Worm (Caenorhabditis elegans) whole organism, L4 larva: ENCODE data around the gene R01B10.3.

Experiments
- D1046.2 ChIP-seq: fragments of 200-800 bp; sonication (Bioruptor generic); IDR thresholded peaks from 2 replicates; pipeline ENCODE4 v1.3.6; 2022; ENCODE audit warnings: missing genetic modification characterization, missing compliant biosample characterization
- F10B5.3 ChIP-seq: sonication (generic microtip); optimal IDR thresholded peaks from 2 replicates; lab custom pipeline; 2016; ENCODE audit warnings: mild to moderate bottlenecking, missing genetic modification characterization, missing compliant biosample characterization
- F44E2.7 ChIP-seq: fragments of 200-800 bp; sonication (Bioruptor generic); IDR thresholded peaks from 2 replicates; pipeline ENCODE4 v2.1.2; 2022; ENCODE audit warnings: missing genetic modification characterization, missing compliant biosample characterization
- F49E8.2 ChIP-seq: sonication (generic microtip); optimal IDR thresholded peaks from 2 replicates; lab custom pipeline; 2016; ENCODE audit warnings: missing compliant biosample characterization, mild to moderate bottlenecking, missing genetic modification characterization, borderline replicate concordance
- R02D3.7 ChIP-seq: fragments of 150-350 bp; sonication (generic microtip); optimal IDR thresholded peaks from 3 replicates; lab custom pipeline; 2014; ENCODE audit warnings: missing biosample characterization, missing genetic modification characterization
- T26A8.4 ChIP-seq: fragments of 200-800 bp; sonication (Bioruptor generic); IDR thresholded peaks from 2 replicates; pipeline ENCODE4 v1.3.6; 2022; ENCODE audit warnings: missing genetic modification characterization, missing compliant biosample characterization
- Y48G9A.11 ChIP-seq: fragments of 200-800 bp; sonication (Bioruptor generic); IDR thresholded peaks from 2 replicates; pipeline ENCODE4 v1.3.6; 2022; ENCODE audit warnings: missing genetic modification reagents, missing genetic modification characterization, missing compliant biosample characterization
- ZK337.2 ChIP-seq: fragments of 200-800 bp; sonication (Bioruptor generic); IDR thresholded peaks from 2 replicates; pipeline ENCODE4 v1.3.6; 2022; ENCODE audit warnings: missing genetic modification reagents, missing genetic modification characterization, missing compliant biosample characterization
- aly-2 ChIP-seq: sonication (generic microtip); optimal IDR thresholded peaks from 2 replicates; lab custom pipeline; 2018; ENCODE audit warnings: missing biosample characterization, missing genetic modification characterization
- ama-1 ChIP-seq: fragments of 150-350 bp; optimal IDR thresholded peaks from 2 replicates; lab custom pipeline; 2014; ENCODE audit warnings: inconsistent platforms, mixed read lengths
- arid-1 ChIP-seq: fragments of 200-800 bp; sonication (Bioruptor generic); conservative IDR thresholded peaks from 2 replicates; pipeline ENCODE4 v1.3.6; 2022; ENCODE audit warnings: missing genetic modification reagents, missing genetic modification characterization, missing compliant biosample characterization
- ceh-20 ChIP-seq: fragments of 200-800 bp; sonication (Bioruptor generic); IDR thresholded peaks from 2 replicates; pipeline ENCODE4 v1.3.6; 2022; ENCODE audit warnings: missing genetic modification reagents, missing genetic modification characterization, missing compliant biosample characterization
- ceh-32 ChIP-seq: sonication (generic microtip); optimal IDR thresholded peaks from 2 replicates; lab custom pipeline; 2016; ENCODE audit warnings: mild to moderate bottlenecking, missing genetic modification characterization, missing compliant biosample characterization; ENCODE audit not compliant: poor library complexity
- cey-2 ChIP-seq: sonication (generic microtip); optimal IDR thresholded peaks from 3 replicates; lab custom pipeline; 2017; ENCODE audit warnings: missing genetic modification characterization, mild to moderate bottlenecking, missing compliant biosample characterization, antibody characterized with exemption, borderline replicate concordance; ENCODE audit not compliant: insufficient read depth
- ctbp-1 ChIP-seq: fragments of 200-800 bp; sonication (Bioruptor generic); IDR thresholded peaks from 2 replicates; pipeline ENCODE4 v1.3.6; 2022; ENCODE audit warnings: missing genetic modification reagents, missing genetic modification characterization, missing compliant biosample characterization
- daf-16 ChIP-seq, 3 experiments: sonication (generic microtip); optimal IDR thresholded peaks; 2 replicates each; lab custom pipeline; 2016 to 2017; ENCODE audit warnings: missing genetic modification characterization in 3 of 3, missing genetic modification reagents in 3 of 3, mild to moderate bottlenecking in 2 of 3, missing compliant biosample characterization in 2 of 3, missing biosample characterization in 1 of 3, moderate library complexity in 1 of 3
- daf-19 ChIP-seq: fragments of 200-800 bp; sonication (Bioruptor generic); conservative IDR thresholded peaks from 2 replicates; pipeline ENCODE4 v1.3.6; 2022; ENCODE audit warnings: missing genetic modification characterization, missing compliant biosample characterization
- dmd-8 ChIP-seq: fragments of 200-800 bp; sonication (Bioruptor generic); IDR thresholded peaks from 2 replicates; pipeline ENCODE4 v1.3.6; 2022; ENCODE audit warnings: missing genetic modification characterization, missing compliant biosample characterization
- dpl-1 ChIP-seq: fragments of 150-350 bp; optimal IDR thresholded peaks from 2 replicates; lab custom pipeline; 2014; ENCODE audit warnings: missing biosample characterization, missing genetic modification reagents, missing genetic modification characterization
- egl-27 ChIP-seq: sonication (generic microtip); optimal IDR thresholded peaks from 3 replicates; lab custom pipeline; 2017; ENCODE audit warnings: missing biosample characterization, missing genetic modification reagents, missing genetic modification characterization
- egl-43 ChIP-seq: fragments of 200-800 bp; sonication (Bioruptor generic); IDR thresholded peaks from 2 replicates; pipeline ENCODE4 v1.3.6; 2022; ENCODE audit warnings: missing genetic modification reagents, missing genetic modification characterization, missing compliant biosample characterization
- fkh-10 ChIP-seq: fragments of 150-350 bp; optimal IDR thresholded peaks from 2 replicates; lab custom pipeline; 2014; ENCODE audit warnings: missing biosample characterization, missing genetic modification reagents, missing genetic modification characterization
- gei-8 ChIP-seq: fragments of 200-800 bp; sonication (Bioruptor generic); optimal IDR thresholded peaks from 2 replicates; lab custom pipeline; 2018; ENCODE audit warnings: mild to moderate bottlenecking, missing genetic modification characterization, missing compliant biosample characterization
- hlh-11 ChIP-seq: fragments of 200-800 bp; sonication (Bioruptor generic); optimal IDR thresholded peaks from 2 replicates; lab custom pipeline; 2018; ENCODE audit warnings: mild to moderate bottlenecking, missing genetic modification characterization, missing compliant biosample characterization
- jun-1 ChIP-seq: fragments of 150-350 bp; optimal IDR thresholded peaks from 2 replicates; lab custom pipeline; 2014; ENCODE audit warnings: missing biosample characterization, missing genetic modification reagents, missing genetic modification characterization
- lim-7 ChIP-seq: fragments of 200-800 bp; sonication (Bioruptor generic); IDR thresholded peaks from 2 replicates; pipeline ENCODE4 v1.3.6; 2022; ENCODE audit warnings: missing genetic modification characterization, missing compliant biosample characterization
- lin-29 ChIP-seq: fragments of 200-800 bp; sonication (Bioruptor generic); IDR thresholded peaks from 2 replicates; pipeline ENCODE4 v1.3.6; 2022; ENCODE audit warnings: missing genetic modification reagents, missing genetic modification characterization, missing compliant biosample characterization
- lin-39 ChIP-seq: fragments of 150-350 bp; optimal IDR thresholded peaks from 2 replicates; lab custom pipeline; 2014; ENCODE audit warnings: missing biosample characterization, missing genetic modification reagents, missing genetic modification characterization
- lsy-2 ChIP-seq, 2 experiments: fragments of 150-350 bp in 1 of 2; sonication (generic microtip) in 1 of 2; optimal IDR thresholded peaks; 2 replicates each; lab custom pipeline; 2014 to 2017; ENCODE audit warnings: missing biosample characterization in 2 of 2, missing genetic modification characterization in 2 of 2
- madf-5 ChIP-seq, 2 experiments: fragments of 200-800 bp; sonication (Bioruptor generic); IDR thresholded peaks; 2 replicates each; pipeline ENCODE4 v1.3.6; 2022; ENCODE audit warnings: missing compliant biosample characterization in 2 of 2, missing genetic modification characterization in 2 of 2
- mdt-29 ChIP-seq: fragments of 200-800 bp; sonication (Bioruptor generic); IDR thresholded peaks from 2 replicates; pipeline ENCODE4 v1.3.6; 2022; ENCODE audit warnings: missing genetic modification reagents, missing genetic modification characterization, missing compliant biosample characterization
- mep-1 ChIP-seq: fragments of 150-350 bp; sonication (generic microtip); optimal IDR thresholded peaks from 3 replicates; lab custom pipeline; 2014; ENCODE audit warnings: missing biosample characterization, missing genetic modification characterization
- nhr-102 ChIP-seq: sonication (generic microtip); optimal IDR thresholded peaks from 2 replicates; lab custom pipeline; 2016; ENCODE audit warnings: mild to moderate bottlenecking, missing genetic modification characterization, moderate library complexity, missing compliant biosample characterization
- nhr-11 ChIP-seq: fragments of 150-350 bp; optimal IDR thresholded peaks from 2 replicates; lab custom pipeline; 2014; ENCODE audit warnings: missing biosample characterization, missing genetic modification characterization
- nhr-111 ChIP-seq: fragments of 200-800 bp; sonication (Bioruptor generic); optimal IDR thresholded peaks from 2 replicates; lab custom pipeline; 2018; ENCODE audit warnings: mild to moderate bottlenecking, missing genetic modification characterization, missing compliant biosample characterization
- nhr-41 ChIP-seq: fragments of 200-800 bp; sonication (Bioruptor generic); IDR thresholded peaks from 2 replicates; pipeline ENCODE4 v1.3.6; 2022; ENCODE audit warnings: missing genetic modification reagents, missing genetic modification characterization, missing compliant biosample characterization
- nhr-42 ChIP-seq: fragments of 200-800 bp; sonication (Bioruptor generic); IDR thresholded peaks from 2 replicates; pipeline ENCODE4 v1.3.6; 2022; ENCODE audit warnings: missing genetic modification characterization, missing compliant biosample characterization
- nhr-6 ChIP-seq: fragments of 150-350 bp; optimal IDR thresholded peaks from 2 replicates; lab custom pipeline; 2014; ENCODE audit warnings: missing biosample characterization, missing genetic modification characterization
- php-3 ChIP-seq: fragments of 200-800 bp; sonication (Bioruptor generic); IDR thresholded peaks from 2 replicates; pipeline ENCODE4 v1.3.6; 2022; ENCODE audit warnings: missing genetic modification reagents, missing genetic modification characterization, missing compliant biosample characterization
- pqm-1 ChIP-seq: sonication (generic microtip); optimal IDR thresholded peaks from 2 replicates; lab custom pipeline; 2017; ENCODE audit warnings: missing biosample characterization, missing genetic modification characterization
- sdz-12 ChIP-seq: fragments of 200-800 bp; sonication (Bioruptor generic); optimal IDR thresholded peaks from 2 replicates; lab custom pipeline; 2018; ENCODE audit warnings: mild to moderate bottlenecking, missing genetic modification characterization, missing compliant biosample characterization
- set-16 ChIP-seq: fragments of 200-800 bp; sonication (Bioruptor generic); IDR thresholded peaks from 2 replicates; pipeline ENCODE4 v1.3.6; 2022; ENCODE audit warnings: missing genetic modification reagents, missing genetic modification characterization, missing compliant biosample characterization
- skn-1 ChIP-seq: fragments of 150-350 bp; optimal IDR thresholded peaks from 2 replicates; lab custom pipeline; 2014; ENCODE audit warnings: missing biosample characterization, missing genetic modification characterization
- tag-97 ChIP-seq: fragments of 200-800 bp; sonication (Bioruptor generic); IDR thresholded peaks from 2 replicates; pipeline ENCODE4 v1.3.6; 2022; ENCODE audit warnings: missing genetic modification characterization, missing compliant biosample characterization
- unc-130 ChIP-seq: sonication (generic microtip); optimal IDR thresholded peaks from 2 replicates; lab custom pipeline; 2016; ENCODE audit warnings: missing genetic modification reagents, missing genetic modification characterization, missing compliant biosample characterization
- vab-7 ChIP-seq: fragments of 200-800 bp; sonication (Bioruptor generic); IDR thresholded peaks from 2 replicates; pipeline ENCODE4 v1.3.6; 2022; ENCODE audit warnings: missing genetic modification reagents, missing genetic modification characterization, missing compliant biosample characterization
- zag-1 ChIP-seq: fragments of 150-350 bp; optimal IDR thresholded peaks from 2 replicates; lab custom pipeline; 2014; ENCODE audit warnings: missing biosample characterization, missing genetic modification characterization
- zfp-2 ChIP-seq: sonication (generic microtip); optimal IDR thresholded peaks from 2 replicates; lab custom pipeline; 2016; ENCODE audit warnings: mild to moderate bottlenecking, missing genetic modification characterization, missing compliant biosample characterization
- zfp-3 ChIP-seq: fragments of 200-800 bp; sonication (Bioruptor generic); conservative IDR thresholded peaks from 2 replicates; pipeline ENCODE4 v1.3.6; 2022; ENCODE audit warnings: missing genetic modification reagents, missing genetic modification characterization, missing compliant biosample characterization
- zip-11 ChIP-seq: fragments of 200-800 bp; sonication (Bioruptor generic); IDR thresholded peaks from 2 replicates; pipeline ENCODE4 v1.3.6; 2022; ENCODE audit warnings: missing genetic modification characterization, missing compliant biosample characterization
- ztf-7 ChIP-seq: fragments of 150-350 bp; optimal IDR thresholded peaks from 2 replicates; lab custom pipeline; 2014; ENCODE audit warnings: missing biosample characterization, missing genetic modification characterization

R01B10.3 gene

ce11 chrV:6053188-6053687, 8.3 kb upstream of the R01B10.3 start, which contains the start of gene seip-1:
TSS of gene seip-1 (minus strand) at chrV:6053238.
- TF ChIP-seq skn-1 (tag; lab: Kevin White, UChicago): no peak
- no peak for TF ChIP-seq daf-19 (GFP tag; lab: Robert Waterston, UW)
- TF ChIP-seq F44E2.7 (GFP tag; lab: Robert Waterston, UW): no peak
- no peak for TF ChIP-seq daf-16 (GFP tag; optimal IDR thresholded peaks at IDR 0.05; lab: Kevin White, UChicago)
- TF ChIP-seq daf-16 (tag; optimal IDR thresholded peaks at IDR 0.05; lab: Kevin White, UChicago): no peak
- TF ChIP-seq cey-2 (tag; lab: Kevin White, UChicago): no peak
- TF ChIP-seq nhr-11 (tag; lab: Kevin White, UChicago): peak; percentile 80
- TF ChIP-seq vab-7 (GFP tag; lab: Robert Waterston, UW): no peak
- no peak for TF ChIP-seq nhr-42
- TF ChIP-seq nhr-41 (GFP tag; lab: Robert Waterston, UW): no peak
- no peak for TF ChIP-seq nhr-111
- TF ChIP-seq madf-5 (GFP tag; IDR thresholded peaks at IDR 0.05; lab: Robert Waterston, UW): no peak
- TF ChIP-seq zfp-2: no peak
- no peak for TF ChIP-seq php-3
- TF ChIP-seq sdz-12: no peak
- no peak for TF ChIP-seq zip-11 (GFP tag; lab: Robert Waterston, UW)
- no peak for TF ChIP-seq D1046.2 (GFP tag; lab: Robert Waterston, UW)
- TF ChIP-seq mdt-29 (GFP tag; lab: Robert Waterston, UW): no peak
- no peak for TF ChIP-seq Y48G9A.11 (GFP tag; lab: Robert Waterston, UW)
- TF ChIP-seq dpl-1 (GFP tag; lab: Kevin White, UChicago): peak; percentile 78
- TF ChIP-seq dmd-8 (GFP tag; lab: Robert Waterston, UW): no peak
- no peak for TF ChIP-seq tag-97 (GFP tag; lab: Robert Waterston, UW)
- no peak for TF ChIP-seq aly-2 (tag; lab: Kevin White, UChicago)
- no peak for TF ChIP-seq egl-43 (GFP tag; lab: Robert Waterston, UW)
- TF ChIP-seq pqm-1 (tag; lab: Kevin White, UChicago): peak; percentile 46
- TF ChIP-seq ama-1: peak; percentile 5
- no peak for TF ChIP-seq ceh-32 (tag; lab: Kevin White, UChicago)
- peak; percentile 77 for TF ChIP-seq fkh-10 (GFP tag; lab: Kevin White, UChicago)
- TF ChIP-seq F49E8.2: no peak
- no peak for TF ChIP-seq R02D3.7 (tag; lab: Kevin White, UChicago)
- no peak for TF ChIP-seq lin-39
- no peak for TF ChIP-seq ZK337.2
- TF ChIP-seq zag-1 (tag; lab: Kevin White, UChicago): no peak
- no peak for TF ChIP-seq jun-1
- TF ChIP-seq arid-1 (GFP tag; lab: Robert Waterston, UW): 0 out of 2 replicates have a peak, but pooled peaks have one; percentile 8
- no peak for TF ChIP-seq set-16 (GFP tag; lab: Robert Waterston, UW)
- TF ChIP-seq nhr-102 (tag; lab: Kevin White, UChicago): peak; percentile 44
- TF ChIP-seq ztf-7 (tag; lab: Kevin White, UChicago): no peak
- TF ChIP-seq hlh-11: peak; percentile 81
- peak; percentile 24 to 91 for TF ChIP-seq lsy-2 (tag; optimal IDR thresholded peaks at IDR 0.05; lab: Kevin White, UChicago)
- peak; percentile 71 for TF ChIP-seq nhr-6 (tag; lab: Kevin White, UChicago)
- no peak for TF ChIP-seq zfp-3 (GFP tag; lab: Robert Waterston, UW)
- TF ChIP-seq ceh-20 (GFP tag; lab: Robert Waterston, UW): peak; percentile 72
- peak; percentile 28; the same call in 1 of the 2 replicates for TF ChIP-seq T26A8.4 (GFP tag; lab: Robert Waterston, UW)
- no peak for TF ChIP-seq gei-8 (GFP tag; lab: Kevin White, UChicago)
- no peak for TF ChIP-seq F10B5.3 (tag; lab: Kevin White, UChicago)
- no peak for TF ChIP-seq lin-29 (GFP tag; lab: Robert Waterston, UW)
- no peak for TF ChIP-seq lim-7 (GFP tag; lab: Robert Waterston, UW)
- peak; percentile 71 for TF ChIP-seq ctbp-1
- TF ChIP-seq unc-130: peak; percentile 14
- no peak for TF ChIP-seq egl-27 (tag; lab: Kevin White, UChicago)
- peak; percentile 94 for TF ChIP-seq mep-1 (tag; lab: Kevin White, UChicago)
